Worm (Caenorhabditis elegans) whole organism, L2 larva: ENCODE data around the gene F26H11.8.

ENCODE experiments used
- C34F6.9 ChIP-seq: fragments of 150-350 bp; optimal IDR thresholded peaks from 2 replicates; lab custom pipeline; 2014; ENCODE audit warnings: missing biosample characterization, missing genetic modification characterization
- F13H6.1 ChIP-seq: sonication (generic microtip); optimal IDR thresholded peaks from 2 replicates; lab custom pipeline; 2016; ENCODE audit warnings: missing genetic modification characterization, missing compliant biosample characterization
- R02D3.7 ChIP-seq: fragments of 150-350 bp; optimal IDR thresholded peaks from 2 replicates; lab custom pipeline; 2014; ENCODE audit warnings: missing biosample characterization, missing genetic modification characterization
- Y55F3AM.14 ChIP-seq: fragments of 200-800 bp; sonication (Bioruptor generic); optimal IDR thresholded peaks from 2 replicates; lab custom pipeline; 2018; ENCODE audit warnings: mild to moderate bottlenecking, missing genetic modification characterization, missing compliant biosample characterization
- ZK546.5 ChIP-seq: sonication (generic microtip); optimal IDR thresholded peaks from 2 replicates; lab custom pipeline; 2017; ENCODE audit warnings: missing biosample characterization, missing genetic modification characterization
- alr-1 ChIP-seq: fragments of 150-350 bp; optimal IDR thresholded peaks from 2 replicates; lab custom pipeline; 2014; ENCODE audit warnings: missing biosample characterization, missing genetic modification characterization
- aly-2 ChIP-seq: fragments of 150-350 bp; optimal IDR thresholded peaks from 2 replicates; lab custom pipeline; 2014; ENCODE audit warnings: missing biosample characterization, missing genetic modification characterization
- ama-1 ChIP-seq: fragments of 150-350 bp; optimal IDR thresholded peaks from 2 replicates; lab custom pipeline; 2018; ENCODE audit warnings: inconsistent platforms
- blmp-1 ChIP-seq: sonication (generic microtip); optimal IDR thresholded peaks from 2 replicates; lab custom pipeline; 2017; ENCODE audit warnings: missing genetic modification characterization, mild to moderate bottlenecking, missing compliant biosample characterization, antibody characterized with exemption, moderate library complexity; ENCODE audit not compliant: insufficient read depth
- ceh-16 ChIP-seq: fragments of 150-350 bp; optimal IDR thresholded peaks from 2 replicates; lab custom pipeline; 2014; ENCODE audit warnings: missing biosample characterization, missing genetic modification characterization
- ceh-82 ChIP-seq: fragments of 150-350 bp; optimal IDR thresholded peaks from 2 replicates; lab custom pipeline; 2014; ENCODE audit warnings: missing biosample characterization, missing genetic modification characterization
- crh-2 ChIP-seq: sonication (generic microtip); optimal IDR thresholded peaks from 2 replicates; lab custom pipeline; 2017; ENCODE audit warnings: missing biosample characterization, missing genetic modification characterization
- dmd-4 ChIP-seq: sonication (generic microtip); optimal IDR thresholded peaks from 2 replicates; lab custom pipeline; 2017; ENCODE audit warnings: missing biosample characterization, missing genetic modification characterization
- egl-27 ChIP-seq: sonication (generic microtip); optimal IDR thresholded peaks from 3 replicates; lab custom pipeline; 2017; ENCODE audit warnings: missing biosample characterization, missing genetic modification reagents, missing genetic modification characterization
- elt-1 ChIP-seq: fragments of 150-350 bp; optimal IDR thresholded peaks from 2 replicates; lab custom pipeline; 2014; ENCODE audit warnings: missing biosample characterization, missing genetic modification characterization
- elt-3 ChIP-seq: sonication (generic microtip); optimal IDR thresholded peaks from 2 replicates; lab custom pipeline; 2017; ENCODE audit warnings: missing biosample characterization, missing genetic modification characterization
- fos-1 ChIP-seq: fragments of 150-350 bp; optimal IDR thresholded peaks from 2 replicates; lab custom pipeline; 2014; ENCODE audit warnings: missing biosample characterization, missing genetic modification characterization
- gmeb-1 ChIP-seq: fragments of 150-350 bp; optimal IDR thresholded peaks from 2 replicates; lab custom pipeline; 2014; ENCODE audit warnings: missing biosample characterization, missing genetic modification characterization
- lin-13 ChIP-seq: fragments of 150-350 bp; optimal IDR thresholded peaks from 2 replicates; lab custom pipeline; 2014; ENCODE audit warnings: missing biosample characterization, missing genetic modification reagents, missing genetic modification characterization
- lin-39 ChIP-seq: fragments of 150-350 bp; optimal IDR thresholded peaks from 2 replicates; lab custom pipeline; 2014; ENCODE audit warnings: missing biosample characterization, missing genetic modification reagents, missing genetic modification characterization
- lsy-2 ChIP-seq, 2 experiments: fragments of 150-350 bp in 1 of 2; sonication (generic microtip) in 1 of 2; optimal IDR thresholded peaks; 2 replicates each; lab custom pipeline; 2014 to 2017; ENCODE audit warnings: missing biosample characterization in 2 of 2, missing genetic modification characterization in 2 of 2
- mab-5 ChIP-seq: fragments of 150-350 bp; optimal IDR thresholded peaks from 2 replicates; lab custom pipeline; 2014; ENCODE audit warnings: missing biosample characterization, missing genetic modification characterization
- mbf-1 ChIP-seq: sonication (generic microtip); optimal IDR thresholded peaks from 2 replicates; lab custom pipeline; 2017; ENCODE audit warnings: missing biosample characterization, missing genetic modification characterization
- mdl-1 ChIP-seq, 2 experiments: fragments of 150-350 bp in 1 of 2; sonication (generic microtip) in 1 of 2; optimal IDR thresholded peaks; 2 replicates each; lab custom pipeline; 2017; ENCODE audit warnings: missing biosample characterization in 2 of 2, missing genetic modification characterization in 2 of 2
- nhr-10 ChIP-seq: sonication (generic microtip); optimal IDR thresholded peaks from 2 replicates; lab custom pipeline; 2017; ENCODE audit warnings: missing biosample characterization, missing genetic modification characterization
- nhr-11 ChIP-seq: fragments of 150-350 bp; optimal IDR thresholded peaks from 2 replicates; lab custom pipeline; 2014; ENCODE audit warnings: missing biosample characterization, missing genetic modification characterization
- nhr-12 ChIP-seq: fragments of 150-350 bp; optimal IDR thresholded peaks from 2 replicates; lab custom pipeline; 2014; ENCODE audit warnings: missing biosample characterization, missing genetic modification characterization
- nhr-129 ChIP-seq: fragments of 150-350 bp; optimal IDR thresholded peaks from 2 replicates; lab custom pipeline; 2014; ENCODE audit warnings: missing biosample characterization, missing genetic modification characterization
- nhr-21 ChIP-seq: fragments of 150-350 bp; optimal IDR thresholded peaks from 2 replicates; lab custom pipeline; 2014; ENCODE audit warnings: missing biosample characterization, missing genetic modification characterization
- nhr-23 ChIP-seq: fragments of 150-350 bp; optimal IDR thresholded peaks from 2 replicates; lab custom pipeline; 2014; ENCODE audit warnings: missing biosample characterization, missing genetic modification reagents, missing genetic modification characterization
- nhr-237 ChIP-seq: fragments of 150-350 bp; optimal IDR thresholded peaks from 2 replicates; lab custom pipeline; 2014; ENCODE audit warnings: missing biosample characterization, missing genetic modification characterization
- nhr-25 ChIP-seq: fragments of 150-350 bp; sonication (generic microtip); optimal IDR thresholded peaks from 3 replicates; lab custom pipeline; 2014; ENCODE audit warnings: missing biosample characterization, missing genetic modification characterization
- nhr-6 ChIP-seq: fragments of 150-350 bp; optimal IDR thresholded peaks from 2 replicates; lab custom pipeline; 2014; ENCODE audit warnings: missing biosample characterization, missing genetic modification characterization
- nhr-77 ChIP-seq: fragments of 150-350 bp; optimal IDR thresholded peaks from 2 replicates; lab custom pipeline; 2014; ENCODE audit warnings: missing biosample characterization, missing genetic modification characterization
- peb-1 ChIP-seq: fragments of 150-350 bp; optimal IDR thresholded peaks from 2 replicates; lab custom pipeline; 2014; ENCODE audit warnings: missing biosample characterization, missing genetic modification characterization
- sem-4 ChIP-seq: fragments of 150-350 bp; optimal IDR thresholded peaks from 2 replicates; lab custom pipeline; 2014; ENCODE audit warnings: missing biosample characterization, missing genetic modification reagents, missing genetic modification characterization
- skn-1 ChIP-seq: sonication (generic microtip); optimal IDR thresholded peaks from 2 replicates; lab custom pipeline; 2017; ENCODE audit warnings: missing biosample characterization, missing genetic modification characterization
- sma-3 ChIP-seq: sonication (generic microtip); optimal IDR thresholded peaks from 2 replicates; lab custom pipeline; 2016; ENCODE audit warnings: missing genetic modification reagents, missing genetic modification characterization, missing compliant biosample characterization
- sma-9 ChIP-seq, 2 experiments: fragments of 150-350 bp in 1 of 2; sonication (generic microtip) in 1 of 2; optimal IDR thresholded peaks; 2 replicates each; lab custom pipeline; 2014 to 2016; ENCODE audit warnings: missing genetic modification characterization in 2 of 2, mild to moderate bottlenecking in 1 of 2, missing biosample characterization in 1 of 2, missing compliant biosample characterization in 1 of 2, missing genetic modification reagents in 1 of 2, moderate library complexity in 1 of 2
- snpc-4 ChIP-seq: fragments of 150-350 bp; optimal IDR thresholded peaks from 2 replicates; lab custom pipeline; 2014; ENCODE audit warnings: missing biosample characterization, missing genetic modification characterization
- unc-39 ChIP-seq: fragments of 150-350 bp; optimal IDR thresholded peaks from 2 replicates; lab custom pipeline; 2014; ENCODE audit warnings: missing biosample characterization, missing genetic modification characterization
- unc-55 ChIP-seq: fragments of 150-350 bp; sonication (generic microtip); optimal IDR thresholded peaks from 3 replicates; lab custom pipeline; 2014; ENCODE audit warnings: missing biosample characterization, missing genetic modification reagents, missing genetic modification characterization
- zag-1 ChIP-seq: fragments of 150-350 bp; optimal IDR thresholded peaks from 2 replicates; lab custom pipeline; 2014; ENCODE audit warnings: missing biosample characterization, missing genetic modification characterization

Gene F26H11.8

ce11 chrII:14433712-14434352, 45.5 kb downstream of the F26H11.8 start:
- no peak for TF ChIP-seq fos-1 (tag; lab: Kevin White, UChicago)
- TF ChIP-seq R02D3.7 (tag; lab: Kevin White, UChicago) = no peak
- no peak for TF ChIP-seq C34F6.9 (tag; lab: Kevin White, UChicago)
- no peak for TF ChIP-seq nhr-10 (tag; lab: Kevin White, UChicago)
- TF ChIP-seq Y55F3AM.14 (GFP tag; lab: Kevin White, UChicago) = no peak
- TF ChIP-seq ceh-82 = no peak
- TF ChIP-seq sma-9 (GFP tag; optimal IDR thresholded peaks at IDR 0.05; lab: Kevin White, UChicago) = no peak
- no peak for TF ChIP-seq sma-9 (tag; optimal IDR thresholded peaks at IDR 0.05; lab: Kevin White, UChicago)
- no peak for TF ChIP-seq lsy-2 (tag; optimal IDR thresholded peaks at IDR 0.05; lab: Kevin White, UChicago)
- TF ChIP-seq mbf-1 (tag; lab: Kevin White, UChicago) = no peak
- TF ChIP-seq unc-39 (tag; lab: Kevin White, UChicago) = no peak
- TF ChIP-seq elt-3 (tag; lab: Kevin White, UChicago) = no peak
- no peak for TF ChIP-seq nhr-12 (tag; lab: Kevin White, UChicago)
- TF ChIP-seq crh-2 = no peak
- TF ChIP-seq ama-1 (lab: Kevin White, UChicago) = no peak
- no peak for TF ChIP-seq peb-1
- no peak for TF ChIP-seq nhr-25 (tag; lab: Kevin White, UChicago)
- no peak for TF ChIP-seq nhr-237 (tag; lab: Kevin White, UChicago)
- no peak for TF ChIP-seq mab-5
- TF ChIP-seq skn-1 = no peak
- TF ChIP-seq, all 48 proteins: peak for 0

- TF ChIP-seq snpc-4 (tag; lab: Kevin White, UChicago) (no peak), blmp-1 (tag; lab: Kevin White, UChicago) (no peak), nhr-10 (tag; lab: Kevin White, UChicago) (no peak), nhr-129 (tag; lab: Kevin White, UChicago) (no peak), crh-2 (no peak), zag-1 (tag; lab: Kevin White, UChicago) (no peak), lin-13 (GFP tag; lab: Kevin White, UChicago) (no peak), ceh-82 (no peak), nhr-237 (tag; lab: Kevin White, UChicago) (no peak), skn-1 (no peak), nhr-21 (tag; lab: Kevin White, UChicago) (no peak), elt-3 (tag; lab: Kevin White, UChicago) (no peak), ceh-16 (tag; lab: Kevin White, UChicago) (no peak), nhr-77 (tag; lab: Kevin White, UChicago) (no peak), gmeb-1 (tag; lab: Kevin White, UChicago) (no peak), mdl-1 (tag; optimal IDR thresholded peaks at IDR 0.05; lab: Kevin White, UChicago) (no peak)
Measured at ce11 chrII:14437116-14437515, 48.8 kb downstream of the F26H11.8 start.

ce11 chrII:14437922-14438458, 49.7 kb downstream of the F26H11.8 start, which contains the start of gene K04B12.2:
K04B12.2 (minus strand) TSS chrII:14437972.
- TF ChIP-seq nhr-12 (tag; lab: Kevin White, UChicago) (no peak), lsy-2 (tag; optimal IDR thresholded peaks at IDR 0.05; lab: Kevin White, UChicago) (peak in 1 of 2 experiments; percentile 64), nhr-10 (tag; lab: Kevin White, UChicago) (no peak), skn-1 (no peak), nhr-25 (tag; lab: Kevin White, UChicago) (peak; percentile 49), nhr-237 (tag; lab: Kevin White, UChicago) (no peak), mbf-1 (tag; lab: Kevin White, UChicago) (no peak), nhr-6 (tag; lab: Kevin White, UChicago) (no peak), gmeb-1 (tag; lab: Kevin White, UChicago) (peak; percentile 71), nhr-21 (tag; lab: Kevin White, UChicago) (peak; percentile 34), zag-1 (tag; lab: Kevin White, UChicago) (no peak), elt-3 (tag; lab: Kevin White, UChicago) (no peak), F13H6.1 (tag; lab: Kevin White, UChicago) (peak; percentile 80), Y55F3AM.14 (GFP tag; lab: Kevin White, UChicago) (no peak), aly-2 (tag; lab: Kevin White, UChicago) (no peak), dmd-4 (no peak), nhr-77 (tag; lab: Kevin White, UChicago) (peak; percentile 3), nhr-129 (tag; lab: Kevin White, UChicago) (peak; percentile 84), mab-5 (no peak), snpc-4 (tag; lab: Kevin White, UChicago) (no peak), ZK546.5 (tag; lab: Kevin White, UChicago) (no peak), sem-4 (tag; lab: Kevin White, UChicago) (no peak), sma-3 (GFP tag; lab: Kevin White, UChicago) (peak; percentile 65), ceh-16 (tag; lab: Kevin White, UChicago) (peak; percentile 15), elt-1 (tag; lab: Kevin White, UChicago) (no peak), egl-27 (peak; percentile 36), ama-1 (lab: Kevin White, UChicago) (no peak), blmp-1 (tag; lab: Kevin White, UChicago) (peak; percentile 10), peb-1 (no peak), crh-2 (peak; percentile 85), unc-39 (tag; lab: Kevin White, UChicago) (no peak), nhr-11 (tag; lab: Kevin White, UChicago) (no peak), unc-55 (GFP tag; lab: Kevin White, UChicago) (peak; percentile 75), sma-9 (GFP tag; optimal IDR thresholded peaks at IDR 0.05; lab: Kevin White, UChicago) (peak; percentile 81), sma-9 (tag; optimal IDR thresholded peaks at IDR 0.05; lab: Kevin White, UChicago) (no peak), C34F6.9 (tag; lab: Kevin White, UChicago) (peak; percentile 79), mdl-1 (tag; optimal IDR thresholded peaks at IDR 0.05; lab: Kevin White, UChicago) (peak; percentile 20 to 35), alr-1 (tag; lab: Kevin White, UChicago) (no peak), nhr-23 (tag; lab: Kevin White, UChicago) (no peak), R02D3.7 (tag; lab: Kevin White, UChicago) (no peak), lin-39 (tag; lab: Kevin White, UChicago) (no peak)
